Worm (Caenorhabditis elegans): ENCODE measurements around the gene F20D1.22.

DNA sequence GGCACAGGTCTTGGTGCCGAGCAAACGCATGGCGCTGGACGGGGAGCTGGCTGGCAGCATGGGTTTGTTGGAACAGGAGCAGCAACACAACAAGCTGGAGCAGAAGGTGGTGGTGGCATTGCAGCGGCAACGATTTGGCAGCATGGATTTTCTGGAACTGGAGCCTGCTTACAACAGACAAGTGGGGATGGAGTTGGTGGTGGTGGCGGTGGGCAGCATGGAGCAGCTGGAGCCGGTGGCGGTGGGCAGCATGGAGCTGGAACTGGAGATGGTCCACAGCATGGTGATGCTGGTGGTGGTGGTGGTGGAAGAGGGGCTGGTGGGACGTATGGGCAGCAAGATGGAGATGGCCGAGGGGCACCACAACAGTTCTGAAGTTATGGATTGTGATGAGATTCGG is 5.8 kb upstream of the F20D1.22 start:
- TF ChIP-seq lin-15B (tag; optimal IDR thresholded peaks at IDR 0.05) (no peak), mdt-29 (GFP tag; IDR thresholded peaks at IDR 0.05) (no peak), ceh-62 (tag; optimal IDR thresholded peaks at IDR 0.05) (no peak), mdl-1 (tag; optimal IDR thresholded peaks at IDR 0.05) (no peak), hif-1 (tag; optimal IDR thresholded peaks at IDR 0.05) (no peak)

All from whole organism, L4 larva.